Fruit fly (Drosophila melanogaster) S2 (cell line): ENCODE measurements around the gene Elo68alpha.

Experiments used
- CG8478 ChIP-seq: fragments of >200 bp; optimal IDR thresholded peaks from 2 replicates; lab custom pipeline; 2018
- CTCF ChIP-seq, 2 experiments: fragments of >200 bp; optimal IDR thresholded peaks; 2 replicates each; lab custom pipeline; 2018

DNA sequence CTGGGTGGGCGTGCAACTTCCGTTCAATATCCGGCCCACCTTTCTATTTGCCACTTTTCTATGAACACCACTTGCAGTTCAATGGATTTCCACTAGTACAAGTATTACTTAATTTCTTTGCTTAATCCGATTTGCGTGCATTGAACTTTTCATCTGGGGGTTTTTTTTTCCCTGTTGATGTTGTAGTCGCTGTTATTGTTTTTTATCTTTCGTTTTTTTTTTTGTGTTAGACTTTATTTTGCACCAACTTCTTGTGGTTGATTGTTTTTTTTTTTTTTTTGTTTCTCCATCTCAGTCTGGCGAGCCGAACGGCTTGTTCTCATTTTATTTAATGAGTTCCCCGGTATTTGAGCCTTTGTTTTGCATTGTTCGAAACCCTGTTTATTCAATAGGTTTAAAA is 33.5 kb upstream of the Elo68alpha start:
- TF ChIP-seq CG8478, result no peak
- no peak for TF ChIP-seq CTCF (optimal IDR thresholded peaks at IDR 0.05; lab: Kevin White, UChicago)
